Fruit fly (Drosophila melanogaster) whole organism, prepupa: ENCODE results near the gene Osi24.

Experiments
- CG10631 ChIP-seq: fragments of 200-800 bp; sonication (Bioruptor generic); optimal IDR thresholded peaks from 2 replicates; lab custom pipeline; 2016; ENCODE audit warnings: missing biosample characterization, missing genetic modification characterization
- CG10669 ChIP-seq: fragments of 200-800 bp; sonication (Bioruptor generic); optimal IDR thresholded peaks from 3 replicates; lab custom pipeline; 2018; ENCODE audit warnings: missing biosample characterization, mild to moderate bottlenecking, missing genetic modification characterization, moderate library complexity
- CG11294 ChIP-seq: fragments of 200-800 bp; sonication (Bioruptor generic); IDR thresholded peaks from 2 replicates; pipeline ENCODE4 v1.3.6; 2022; ENCODE audit warnings: missing biosample characterization, missing genetic modification characterization
- CG11762 ChIP-seq: fragments of 200-800 bp; sonication (Bioruptor generic); optimal IDR thresholded peaks from 3 replicates; lab custom pipeline; 2016; ENCODE audit warnings: missing biosample characterization, missing genetic modification characterization; ENCODE audit not compliant: insufficient read depth
- CG11902 ChIP-seq: fragments of 200-800 bp; sonication (Bioruptor generic); optimal IDR thresholded peaks from 3 replicates; lab custom pipeline; 2016; ENCODE audit warnings: missing biosample characterization, missing genetic modification characterization
- CG1621 ChIP-seq: fragments of 200-800 bp; sonication (Bioruptor generic); optimal IDR thresholded peaks from 3 replicates; lab custom pipeline; 2018; ENCODE audit warnings: missing biosample characterization, mild to moderate bottlenecking, missing genetic modification characterization
- CG16779 ChIP-seq: fragments of 200-800 bp; sonication (Bioruptor generic); optimal IDR thresholded peaks from 3 replicates; lab custom pipeline; 2017; ENCODE audit warnings: missing biosample characterization, mild to moderate bottlenecking, missing genetic modification characterization
- CG3032 ChIP-seq: fragments of 200-800 bp; optimal IDR thresholded peaks from 2 replicates; lab custom pipeline; 2019; ENCODE audit warnings: missing biosample characterization, mild to moderate bottlenecking, missing genetic modification characterization, moderate library complexity
- CG31627 ChIP-seq: fragments of 200-800 bp; sonication (Bioruptor generic); optimal IDR thresholded peaks from 3 replicates; lab custom pipeline; 2016; ENCODE audit warnings: missing biosample characterization, missing genetic modification characterization
- CG6163 ChIP-seq: fragments of 200-800 bp; sonication (Bioruptor generic); IDR thresholded peaks from 3 replicates; pipeline ENCODE4 v1.3.6; 2022; ENCODE audit warnings: missing biosample characterization, missing genetic modification characterization
- CG6276 ChIP-seq: fragments of 200-800 bp; sonication (Bioruptor generic); optimal IDR thresholded peaks from 2 replicates; lab custom pipeline; 2017; ENCODE audit warnings: missing biosample characterization, mild to moderate bottlenecking, missing genetic modification characterization
- CG6792 ChIP-seq: fragments of 200-800 bp; sonication (Bioruptor generic); optimal IDR thresholded peaks from 3 replicates; lab custom pipeline; 2016; ENCODE audit warnings: missing biosample characterization, missing genetic modification characterization
- CG6808 ChIP-seq: fragments of 200-800 bp; sonication (Bioruptor generic); optimal IDR thresholded peaks from 3 replicates; lab custom pipeline; 2017; ENCODE audit warnings: missing biosample characterization, missing genetic modification characterization, mild to moderate bottlenecking, moderate library complexity, missing genetic modification reagents
- CG6854 ChIP-seq: fragments of 200-800 bp; sonication (Bioruptor generic); optimal IDR thresholded peaks from 2 replicates; lab custom pipeline; 2017; ENCODE audit warnings: missing biosample characterization, mild to moderate bottlenecking, missing genetic modification characterization
- CG8319 ChIP-seq: fragments of 200-800 bp; sonication (Bioruptor generic); optimal IDR thresholded peaks from 3 replicates; lab custom pipeline; 2016; ENCODE audit warnings: missing biosample characterization, missing genetic modification characterization
- CG8632 ChIP-seq: fragments of 200-800 bp; sonication (Bioruptor generic); optimal IDR thresholded peaks from 3 replicates; lab custom pipeline; 2016; ENCODE audit warnings: missing biosample characterization, missing genetic modification characterization
- CG9139 ChIP-seq: fragments of 200-800 bp; sonication (Bioruptor generic); optimal IDR thresholded peaks from 3 replicates; lab custom pipeline; 2017; ENCODE audit warnings: missing biosample characterization, mild to moderate bottlenecking, missing genetic modification characterization
- Eip75B ChIP-seq: fragments of 200-800 bp; sonication (Bioruptor generic); optimal IDR thresholded peaks from 3 replicates; lab custom pipeline; 2016; ENCODE audit warnings: missing biosample characterization, missing genetic modification characterization
- Eip78C ChIP-seq: fragments of 200-800 bp; sonication (Bioruptor generic); peaks from one replicate; lab custom pipeline; 2016; ENCODE audit warnings: missing biosample characterization, missing genetic modification characterization
- Eip93F ChIP-seq: fragments of 200-800 bp; sonication (Bioruptor generic); optimal IDR thresholded peaks from 2 replicates; lab custom pipeline; 2016; ENCODE audit warnings: missing biosample characterization, mild to moderate bottlenecking, missing genetic modification characterization
- Ets96B ChIP-seq: fragments of 200-800 bp; optimal IDR thresholded peaks from 2 replicates; lab custom pipeline; 2019; ENCODE audit warnings: missing biosample characterization, mild to moderate bottlenecking, missing genetic modification characterization, moderate library complexity
- Gug ChIP-seq: fragments of 200-800 bp; sonication (Bioruptor generic); IDR thresholded peaks from 2 replicates; pipeline ENCODE4 v1.3.6; 2022; ENCODE audit warnings: missing biosample characterization, missing genetic modification characterization
- Hr38 ChIP-seq: sonication (Bioruptor generic); optimal IDR thresholded peaks from 2 replicates; lab custom pipeline; 2016; ENCODE audit warnings: missing biosample characterization, missing genetic modification characterization
- Hr39 ChIP-seq: fragments of 200-800 bp; sonication (Bioruptor generic); optimal IDR thresholded peaks from 2 replicates; lab custom pipeline; 2016; ENCODE audit warnings: missing biosample characterization, missing genetic modification characterization
- Hr4 ChIP-seq: fragments of 200-800 bp; sonication (Bioruptor generic); optimal IDR thresholded peaks from 3 replicates; lab custom pipeline; 2016; ENCODE audit warnings: missing biosample characterization, missing genetic modification characterization
- Lpt ChIP-seq: fragments of 200-800 bp; sonication (Bioruptor generic); optimal IDR thresholded peaks from 3 replicates; lab custom pipeline; 2016; ENCODE audit warnings: missing biosample characterization, missing genetic modification characterization
- Met ChIP-seq: fragments of 200-800 bp; sonication (Bioruptor generic); optimal IDR thresholded peaks from 3 replicates; lab custom pipeline; 2016; ENCODE audit warnings: missing biosample characterization, missing genetic modification characterization
- OdsH ChIP-seq: fragments of 200-800 bp; sonication (Bioruptor generic); optimal IDR thresholded peaks from 3 replicates; lab custom pipeline; 2016; ENCODE audit warnings: missing biosample characterization, missing genetic modification characterization
- Smox ChIP-seq: fragments of 200-800 bp; sonication (Bioruptor generic); optimal IDR thresholded peaks from 3 replicates; lab custom pipeline; 2016; ENCODE audit warnings: missing biosample characterization, missing genetic modification characterization
- Sox14 ChIP-seq: fragments of 200-800 bp; sonication (Bioruptor generic); optimal IDR thresholded peaks from 3 replicates; lab custom pipeline; 2016; ENCODE audit warnings: missing biosample characterization, missing genetic modification characterization
- Sox15 ChIP-seq: fragments of 200-800 bp; sonication (Bioruptor generic); optimal IDR thresholded peaks from 3 replicates; lab custom pipeline; 2016; ENCODE audit warnings: missing biosample characterization, missing genetic modification characterization
- achi ChIP-seq: fragments of 200-800 bp; sonication (Bioruptor generic); optimal IDR thresholded peaks from 3 replicates; lab custom pipeline; 2016; ENCODE audit warnings: missing biosample characterization, missing genetic modification characterization
- cyc ChIP-seq: fragments of 200-800 bp; sonication (Bioruptor generic); optimal IDR thresholded peaks from 3 replicates; lab custom pipeline; 2016; ENCODE audit warnings: missing biosample characterization, missing genetic modification characterization
- eg ChIP-seq: fragments of 200-800 bp; sonication (Bioruptor generic); IDR thresholded peaks from 3 replicates; pipeline ENCODE4 v1.3.6; 2022; ENCODE audit warnings: missing biosample characterization, missing genetic modification characterization
- fd59A ChIP-seq: fragments of 200-800 bp; sonication (Bioruptor generic); optimal IDR thresholded peaks from 2 replicates; lab custom pipeline; 2017; ENCODE audit warnings: missing biosample characterization, mild to moderate bottlenecking, missing genetic modification characterization, missing genetic modification reagents
- fd85E ChIP-seq: fragments of 200-800 bp; sonication (Bioruptor generic); optimal IDR thresholded peaks from 3 replicates; lab custom pipeline; 2016; ENCODE audit warnings: missing biosample characterization, missing genetic modification characterization
- fkh ChIP-seq: fragments of 200-800 bp; sonication (Bioruptor generic); optimal IDR thresholded peaks from 3 replicates; lab custom pipeline; 2017; ENCODE audit warnings: missing biosample characterization, mild to moderate bottlenecking, missing genetic modification characterization, moderate library complexity
- lz ChIP-seq: fragments of 200-800 bp; sonication (Bioruptor generic); optimal IDR thresholded peaks from 3 replicates; lab custom pipeline; 2016; ENCODE audit warnings: missing biosample characterization, missing genetic modification characterization
- pdm3 ChIP-seq: fragments of 200-800 bp; sonication (Bioruptor generic); optimal IDR thresholded peaks from 3 replicates; lab custom pipeline; 2016; ENCODE audit warnings: missing biosample characterization, missing genetic modification characterization
- salr ChIP-seq, 2 experiments: fragments of 200-800 bp; sonication (Bioruptor generic); optimal IDR thresholded peaks; 3 replicates each; lab custom pipeline; 2016 to 2018; ENCODE audit warnings: missing biosample characterization in 2 of 2, missing genetic modification characterization in 2 of 2, mild to moderate bottlenecking in 1 of 2
- spab ChIP-seq: fragments of 200-800 bp; sonication (Bioruptor generic); optimal IDR thresholded peaks from 2 replicates; lab custom pipeline; 2017; ENCODE audit warnings: missing biosample characterization, mild to moderate bottlenecking, missing genetic modification characterization, missing genetic modification reagents
- svp ChIP-seq: fragments of 200-800 bp; sonication (Bioruptor generic); peaks from one replicate; lab custom pipeline; 2016; ENCODE audit warnings: missing biosample characterization, missing genetic modification characterization
- topi ChIP-seq: fragments of 200-800 bp; sonication (Bioruptor generic); optimal IDR thresholded peaks from 3 replicates; lab custom pipeline; 2016; ENCODE audit warnings: missing biosample characterization, missing genetic modification characterization
- vri ChIP-seq: fragments of 200-800 bp; sonication (Bioruptor generic); optimal IDR thresholded peaks from 3 replicates; lab custom pipeline; 2016; ENCODE audit warnings: missing biosample characterization, mild to moderate bottlenecking, missing genetic modification characterization

The Osi24 gene

dm6 chr3R:6229055-6229841 lies 30.6 kb downstream of the Osi24 start (continued):
- TF ChIP-seq CG8632 (GFP tag; lab: Kevin White, UChicago), result peak; percentile 28
- peak; percentile 8 for TF ChIP-seq Met (GFP tag; lab: Kevin White, UChicago)
- no peak for TF ChIP-seq CG8319 (GFP tag; lab: Kevin White, UChicago)
- TF ChIP-seq CG1621 (tag; lab: Kevin White, UChicago), result no peak
- no peak for TF ChIP-seq Gug (GFP tag; lab: Robert Waterston, UW)
- no peak for TF ChIP-seq CG6276
- TF ChIP-seq Smox (GFP tag; lab: Kevin White, UChicago), result no peak
- no peak for TF ChIP-seq CG6808 (GFP tag; lab: Kevin White, UChicago)
- TF ChIP-seq Hr4 (GFP tag; lab: Kevin White, UChicago), result peak; percentile 56

- TF ChIP-seq Eip78C (GFP tag; lab: Kevin White, UChicago) (peak; percentile 6), svp (no peak)
These were observed 31.7 kb downstream of the Osi24 start for dm6 chr3R:6230298-6230697.

dm6 chr3R:6231391-6231790 lies 32.8 kb downstream of the Osi24 start:
- no peak for TF ChIP-seq CG11294 (GFP tag; lab: Robert Waterston, UW)
- no peak for TF ChIP-seq OdsH (GFP tag; lab: Kevin White, UChicago)
- no peak for TF ChIP-seq Hr39 (GFP tag; lab: Kevin White, UChicago)
- TF ChIP-seq eg (GFP tag; lab: Robert Waterston, UW), result no peak
- no peak for TF ChIP-seq CG3032 (tag; lab: Kevin White, UChicago)
- TF ChIP-seq spab (GFP tag; lab: Kevin White, UChicago), result no peak
- no peak for TF ChIP-seq fkh (GFP tag; lab: Kevin White, UChicago)
- TF ChIP-seq CG1621 (tag; lab: Kevin White, UChicago), result no peak
- TF ChIP-seq CG31627 (GFP tag; lab: Kevin White, UChicago), result no peak
- no peak for TF ChIP-seq lz (GFP tag; lab: Kevin White, UChicago)
- TF ChIP-seq vri (GFP tag; lab: Kevin White, UChicago), result no peak
- TF ChIP-seq Hr4 (GFP tag; lab: Kevin White, UChicago), result no peak

dm6 chr3R:6233104-6233503 lies 34.5 kb downstream of the Osi24 start:
- TF ChIP-seq Lpt (GFP tag; lab: Kevin White, UChicago) (no peak), CG6792 (GFP tag; lab: Kevin White, UChicago) (peak; percentile 34), Eip93F (GFP tag; lab: Kevin White, UChicago) (no peak), CG11294 (GFP tag; lab: Robert Waterston, UW) (no peak), CG31627 (GFP tag; lab: Kevin White, UChicago) (peak; percentile 12), eg (GFP tag; lab: Robert Waterston, UW) (no peak), Hr38 (GFP tag; lab: Kevin White, UChicago) (no peak), Sox14 (peak; percentile 25), pdm3 (GFP tag; lab: Kevin White, UChicago) (peak; percentile 48), CG6808 (GFP tag; lab: Kevin White, UChicago) (no peak), Gug (GFP tag; lab: Robert Waterston, UW) (no peak), cyc (GFP tag; lab: Kevin White, UChicago) (no peak), CG10669 (no peak), CG10631 (GFP tag; lab: Kevin White, UChicago) (no peak), vri (GFP tag; lab: Kevin White, UChicago) (no peak), fd85E (GFP tag; lab: Kevin White, UChicago) (no peak), CG1621 (tag; lab: Kevin White, UChicago) (no peak), salr (GFP tag; optimal IDR thresholded peaks at IDR 0.05; lab: Kevin White, UChicago) (no peak), CG6854 (GFP tag; lab: Kevin White, UChicago) (no peak), fkh (GFP tag; lab: Kevin White, UChicago) (no peak), CG9139 (GFP tag; lab: Kevin White, UChicago) (no peak), achi (GFP tag; lab: Kevin White, UChicago) (peak; percentile 21), CG6163 (no peak), topi (no peak), CG16779 (tag; lab: Kevin White, UChicago) (no peak), CG11762 (GFP tag; lab: Kevin White, UChicago) (peak; percentile 7), fd59A (GFP tag; lab: Kevin White, UChicago) (no peak), Sox15 (GFP tag; lab: Kevin White, UChicago) (peak; percentile 29), CG11902 (GFP tag; lab: Kevin White, UChicago) (no peak), Ets96B (tag; lab: Kevin White, UChicago) (no peak), Hr4 (GFP tag; lab: Kevin White, UChicago) (peak; percentile 75), Eip75B (GFP tag; lab: Kevin White, UChicago) (peak; percentile 21), CG8632 (GFP tag; lab: Kevin White, UChicago) (peak; percentile 3)
